Fruit fly (Drosophila melanogaster) whole organism: Measurements from ENCODE around the gene CG32452.

Experiments
- CG8478 ChIP-seq: fragments of >200 bp; optimal IDR thresholded peaks from 2 replicates; lab custom pipeline; 2018; ENCODE audit warnings: inconsistent platforms
- Dll ChIP-seq: fragments of >200 bp; optimal IDR thresholded peaks from 2 replicates; lab custom pipeline; 2017
- EcR ChIP-seq, 2 experiments: fragments of >200 bp; optimal IDR thresholded peaks; 2 replicates each; lab custom pipeline; 2017; ENCODE audit warnings: missing biosample characterization in 2 of 2, missing genetic modification characterization in 2 of 2, missing genetic modification reagents in 2 of 2
- pan ChIP-seq: fragments of >200 bp; optimal IDR thresholded peaks from 2 replicates; lab custom pipeline; 2017
- psq ChIP-seq: fragments of >200 bp; optimal IDR thresholded peaks from 2 replicates; lab custom pipeline; 2017
- usp ChIP-seq: fragments of >200 bp; optimal IDR thresholded peaks from 2 replicates; lab custom pipeline; 2017; ENCODE audit warnings: missing biosample characterization, missing genetic modification characterization, mixed read lengths

Gene CG32452

dm6 chr3L:22742121-22742531, 24.6 kb downstream of the CG32452 start:
- TF ChIP-seq psq: no peak
- no peak for TF ChIP-seq usp (GFP tag; lab: Kevin White, UChicago)
- no peak for TF ChIP-seq pan (lab: Kevin White, UChicago)
- no peak for TF ChIP-seq Dll (lab: Kevin White, UChicago)
- TF ChIP-seq EcR (GFP tag; optimal IDR thresholded peaks at IDR 0.05; lab: Kevin White, UChicago): no peak
- TF ChIP-seq CG8478 (lab: Kevin White, UChicago): no peak

- TF ChIP-seq Dll (lab: Kevin White, UChicago) (no peak), pan (lab: Kevin White, UChicago) (no peak), CG8478 (lab: Kevin White, UChicago) (no peak), usp (GFP tag; lab: Kevin White, UChicago) (no peak), psq (no peak), EcR (GFP tag; optimal IDR thresholded peaks at IDR 0.05; lab: Kevin White, UChicago) (no peak)
These were observed 25.5 kb downstream of the CG32452 start for dm6 chr3L:22742945-22743582.

- no peak for TF ChIP-seq CG8478 (lab: Kevin White, UChicago)
These were observed 31.6 kb downstream of the CG32452 start, which contains the start of gene SPoCk for dm6 chr3L:22749147-22749550. Gene SPoCk (plus strand): TSS chr3L:22749444.

- no peak for TF ChIP-seq usp (GFP tag; lab: Kevin White, UChicago)
- TF ChIP-seq psq: no peak
- no peak for TF ChIP-seq Dll (lab: Kevin White, UChicago)
- no peak for TF ChIP-seq pan (lab: Kevin White, UChicago)
- TF ChIP-seq EcR (GFP tag; optimal IDR thresholded peaks at IDR 0.05; lab: Kevin White, UChicago): no peak
- TF ChIP-seq CG8478 (lab: Kevin White, UChicago): no peak
These were observed 32.5 kb downstream of the CG32452 start for dm6 chr3L:22749987-22750386.
